Fruit fly (Drosophila melanogaster) whole organism, embryonic: Measurements from ENCODE around the gene Als2.
A peak's percentile ranks its signal among the peaks of the same experiment; 100 is the strongest.

Experiments used
- Adf1 ChIP-seq: fragments of 200-800 bp; sonication (Bioruptor generic); IDR thresholded peaks from 2 replicates; pipeline ENCODE4 v1.3.6; 2022; ENCODE audit warnings: missing biosample characterization, missing genetic modification characterization
- CG10654 ChIP-seq: fragments of 200-800 bp; sonication (Bioruptor generic); optimal IDR thresholded peaks from 2 replicates; lab custom pipeline; 2016; ENCODE audit warnings: missing biosample characterization, missing genetic modification characterization
- CG12744 ChIP-seq: fragments of 200-800 bp; sonication (Bioruptor generic); optimal IDR thresholded peaks from 2 replicates; lab custom pipeline; 2016; ENCODE audit warnings: missing biosample characterization, missing genetic modification characterization
- CG13123 ChIP-seq: fragments of 200-800 bp; sonication (Bioruptor generic); optimal IDR thresholded peaks from 2 replicates; lab custom pipeline; 2016; ENCODE audit warnings: missing biosample characterization, missing genetic modification characterization
- CG13424 ChIP-seq: fragments of 200-800 bp; sonication (Bioruptor generic); optimal IDR thresholded peaks from 2 replicates; lab custom pipeline; 2019; ENCODE audit warnings: missing biosample characterization, mild to moderate bottlenecking, missing genetic modification characterization, moderate library complexity
- CG14050 ChIP-seq: fragments of 200-800 bp; sonication (Bioruptor generic); IDR thresholded peaks from 3 replicates; pipeline ENCODE4 v1.3.6; 2022; ENCODE audit warnings: missing biosample characterization, missing genetic modification characterization
- CG15269 ChIP-seq: fragments of 200-800 bp; sonication (Bioruptor generic); optimal IDR thresholded peaks from 2 replicates; lab custom pipeline; 2018; ENCODE audit warnings: missing biosample characterization, mild to moderate bottlenecking, missing genetic modification characterization, moderate library complexity
- CG1603 ChIP-seq: fragments of 200-800 bp; sonication (Bioruptor generic); optimal IDR thresholded peaks from 2 replicates; lab custom pipeline; 2019; ENCODE audit warnings: missing biosample characterization, mild to moderate bottlenecking, missing genetic modification characterization, moderate library complexity
- CG17802 ChIP-seq: fragments of 200-800 bp; sonication (Bioruptor generic); optimal IDR thresholded peaks from 2 replicates; lab custom pipeline; 2018; ENCODE audit warnings: missing biosample characterization, mild to moderate bottlenecking, missing genetic modification characterization, moderate library complexity
- CG2875 ChIP-seq: fragments of 200-800 bp; sonication (Bioruptor generic); optimal IDR thresholded peaks from 2 replicates; lab custom pipeline; 2017; ENCODE audit warnings: missing biosample characterization, mild to moderate bottlenecking, missing genetic modification characterization, missing genetic modification reagents
- CG2889 ChIP-seq: fragments of 200-800 bp; sonication (Bioruptor generic); IDR thresholded peaks from 3 replicates; pipeline ENCODE4 v1.3.6; 2022; ENCODE audit warnings: missing biosample characterization, missing genetic modification characterization
- CG30431 ChIP-seq: fragments of 200-800 bp; sonication (Bioruptor generic); optimal IDR thresholded peaks from 2 replicates; lab custom pipeline; 2017; ENCODE audit warnings: missing biosample characterization, missing genetic modification characterization
- CG32532 ChIP-seq: fragments of 200-800 bp; sonication (Bioruptor generic); IDR thresholded peaks from 2 replicates; pipeline ENCODE4 v1.3.6; 2022; ENCODE audit warnings: missing biosample characterization, missing genetic modification characterization
- CG5953 ChIP-seq: fragments of 200-800 bp; sonication (Bioruptor generic); IDR thresholded peaks from 2 replicates; pipeline ENCODE4 v1.3.6; 2022; ENCODE audit warnings: missing biosample characterization, missing genetic modification characterization
- CG6175 ChIP-seq: fragments of 200-800 bp; sonication (Bioruptor generic); IDR thresholded peaks from 3 replicates; pipeline ENCODE4 v1.3.6; 2022; ENCODE audit warnings: missing biosample characterization, missing genetic modification characterization
- CG6765 ChIP-seq: fragments of 200-800 bp; sonication (Bioruptor generic); optimal IDR thresholded peaks from 3 replicates; lab custom pipeline; 2017; ENCODE audit warnings: missing biosample characterization, mild to moderate bottlenecking, missing genetic modification characterization
- CG7271 ChIP-seq: fragments of 200-800 bp; sonication (Bioruptor generic); optimal IDR thresholded peaks from 2 replicates; lab custom pipeline; 2018; ENCODE audit warnings: missing biosample characterization, mild to moderate bottlenecking, missing genetic modification characterization, moderate library complexity
- CG7963 ChIP-seq: fragments of 200-800 bp; sonication (Bioruptor generic); IDR thresholded peaks from 3 replicates; pipeline ENCODE4 v1.3.6; 2022; ENCODE audit warnings: missing biosample characterization, missing genetic modification characterization; ENCODE audit not compliant: partially characterized antibody
- CG7987 ChIP-seq: fragments of 200-800 bp; sonication (Bioruptor generic); optimal IDR thresholded peaks from 2 replicates; lab custom pipeline; 2018; ENCODE audit warnings: missing biosample characterization, mild to moderate bottlenecking, missing genetic modification characterization, moderate library complexity
- Dfd ChIP-seq, 2 experiments: fragments of >200 bp; optimal IDR thresholded peaks; 2 replicates each; lab custom pipeline; 2017; ENCODE audit warnings: missing biosample characterization in 2 of 2, missing genetic modification characterization in 2 of 2
- Dip2 ChIP-seq: fragments of 200-800 bp; sonication (Bioruptor generic); IDR thresholded peaks from 2 replicates; pipeline ENCODE4 v1.3.6; 2022; ENCODE audit warnings: missing biosample characterization, missing genetic modification characterization
- Dref ChIP-seq: fragments of 200-800 bp; sonication (Bioruptor generic); IDR thresholded peaks from 2 replicates; pipeline ENCODE4 v1.3.6; 2022; ENCODE audit warnings: missing biosample characterization, missing genetic modification characterization
- ERR ChIP-seq: fragments of 200-800 bp; sonication (Bioruptor generic); optimal IDR thresholded peaks from 2 replicates; lab custom pipeline; 2016; ENCODE audit warnings: missing biosample characterization, missing genetic modification characterization
- Gug ChIP-seq: fragments of 200-800 bp; sonication (Bioruptor generic); IDR thresholded peaks from 4 replicates; pipeline ENCODE4 v1.3.6; 2022; ENCODE audit warnings: missing biosample characterization, missing genetic modification characterization
- Hr78 ChIP-seq, 2 experiments: fragments of 200-800 bp in 1 of 2; fragments of >200 bp in 1 of 2; sonication (Bioruptor generic) in 1 of 2; optimal IDR thresholded peaks; 2 replicates each; lab custom pipeline; 2017 to 2019; ENCODE audit warnings: missing biosample characterization in 2 of 2, missing genetic modification characterization in 2 of 2, mild to moderate bottlenecking in 1 of 2, moderate library complexity in 1 of 2
- Mad ChIP-seq: fragments of 200-800 bp; sonication (Bioruptor generic); optimal IDR thresholded peaks from 2 replicates; lab custom pipeline; 2016; ENCODE audit warnings: missing biosample characterization, missing genetic modification characterization
- Mrtf ChIP-seq: fragments of 200-800 bp; sonication (Bioruptor generic); IDR thresholded peaks from 3 replicates; pipeline ENCODE4 v1.3.6; 2022; ENCODE audit warnings: missing biosample characterization, missing genetic modification characterization
- NFAT ChIP-seq: fragments of 200-800 bp; sonication (Bioruptor generic); IDR thresholded peaks from 2 replicates; pipeline ENCODE4 v1.3.6; 2022; ENCODE audit warnings: missing biosample characterization, missing genetic modification characterization
- TFAM ChIP-seq: fragments of 200-800 bp; sonication (Bioruptor generic); optimal IDR thresholded peaks from 2 replicates; lab custom pipeline; 2017; ENCODE audit warnings: missing biosample characterization, missing genetic modification characterization, inconsistent platforms
- Taf1 ChIP-seq: fragments of 200-800 bp; sonication (Bioruptor generic); IDR thresholded peaks from 2 replicates; pipeline ENCODE4 v1.3.6; 2022; ENCODE audit warnings: missing biosample characterization, missing genetic modification characterization
- YL-1 ChIP-seq: fragments of 200-800 bp; sonication (Bioruptor generic); optimal IDR thresholded peaks from 3 replicates; lab custom pipeline; 2017; ENCODE audit warnings: missing biosample characterization, mild to moderate bottlenecking, missing genetic modification characterization
- az2 ChIP-seq: fragments of 200-800 bp; sonication (Bioruptor generic); optimal IDR thresholded peaks from 3 replicates; lab custom pipeline; 2016; ENCODE audit warnings: missing biosample characterization, missing genetic modification characterization
- cad ChIP-seq: fragments of >200 bp; optimal IDR thresholded peaks from 2 replicates; lab custom pipeline; 2017; ENCODE audit warnings: missing biosample characterization, missing genetic modification characterization
- caup ChIP-seq: fragments of 200-800 bp; sonication (Bioruptor generic); optimal IDR thresholded peaks from 3 replicates; lab custom pipeline; 2017; ENCODE audit warnings: missing biosample characterization, mild to moderate bottlenecking, missing genetic modification characterization, moderate library complexity; ENCODE audit not compliant: severe bottlenecking
- crc ChIP-seq: fragments of 200-800 bp; sonication (Bioruptor generic); optimal IDR thresholded peaks from 2 replicates; lab custom pipeline; 2016; ENCODE audit warnings: missing biosample characterization, missing genetic modification characterization
- dm ChIP-seq: fragments of 200-800 bp; sonication (Bioruptor generic); optimal IDR thresholded peaks from 3 replicates; lab custom pipeline; 2016; ENCODE audit warnings: missing biosample characterization, missing genetic modification characterization
- dpn ChIP-seq, 2 experiments: fragments of 200-800 bp; sonication (Bioruptor generic); optimal IDR thresholded peaks; 3 replicates each; lab custom pipeline; 2016; ENCODE audit warnings: missing biosample characterization in 2 of 2, missing genetic modification characterization in 2 of 2
- exex ChIP-seq: fragments of 200-800 bp; sonication (Bioruptor generic); optimal IDR thresholded peaks from 4 replicates; lab custom pipeline; 2018; ENCODE audit warnings: missing biosample characterization, mild to moderate bottlenecking, missing genetic modification characterization, moderate library complexity
- gcm ChIP-seq: fragments of 200-800 bp; sonication (Bioruptor generic); optimal IDR thresholded peaks from 2 replicates; lab custom pipeline; 2019; ENCODE audit warnings: missing biosample characterization, mild to moderate bottlenecking, missing genetic modification characterization, moderate library complexity
- jigr1 ChIP-seq: fragments of 200-800 bp; sonication (Bioruptor generic); IDR thresholded peaks from 3 replicates; pipeline ENCODE4 v1.3.6; 2022; ENCODE audit warnings: missing biosample characterization, missing genetic modification characterization
- kay ChIP-seq: fragments of 200-800 bp; sonication (Bioruptor generic); optimal IDR thresholded peaks from 2 replicates; lab custom pipeline; 2016; ENCODE audit warnings: missing biosample characterization, missing genetic modification characterization
- ken ChIP-seq: fragments of 200-800 bp; sonication (Bioruptor generic); IDR thresholded peaks from 3 replicates; pipeline ENCODE4 v1.3.6; 2022; ENCODE audit warnings: missing biosample characterization, missing genetic modification characterization
- nerfin-1 ChIP-seq: fragments of 200-800 bp; sonication (Bioruptor generic); optimal IDR thresholded peaks from 3 replicates; lab custom pipeline; 2019; ENCODE audit warnings: missing biosample characterization, mild to moderate bottlenecking, missing genetic modification characterization, moderate library complexity
- org-1 ChIP-seq: fragments of 200-800 bp; sonication (Bioruptor generic); optimal IDR thresholded peaks from 2 replicates; lab custom pipeline; 2017; ENCODE audit warnings: missing biosample characterization, missing genetic modification characterization
- peb ChIP-seq: fragments of 200-800 bp; sonication (Bioruptor generic); IDR thresholded peaks from 2 replicates; pipeline ENCODE4 v1.3.6; 2022; ENCODE audit warnings: missing biosample characterization, missing genetic modification characterization
- psq ChIP-seq: fragments of 200-800 bp; sonication (Bioruptor generic); optimal IDR thresholded peaks from 2 replicates; lab custom pipeline; 2017; ENCODE audit warnings: missing biosample characterization, missing genetic modification characterization
- rib ChIP-seq: fragments of 200-800 bp; sonication (Bioruptor generic); IDR thresholded peaks from 2 replicates; pipeline ENCODE4 v1.3.6; 2022; ENCODE audit warnings: missing biosample characterization, missing genetic modification characterization
- salm ChIP-seq: fragments of 200-800 bp; sonication (Bioruptor generic); optimal IDR thresholded peaks from 2 replicates; lab custom pipeline; 2018; ENCODE audit warnings: missing biosample characterization, mild to moderate bottlenecking, missing genetic modification characterization
- sens ChIP-seq: fragments of 200-800 bp; sonication (Bioruptor generic); peaks from one replicate; lab custom pipeline; 2016; ENCODE audit warnings: missing biosample characterization, missing genetic modification characterization
- sim ChIP-seq: fragments of 200-800 bp; sonication (Bioruptor generic); IDR thresholded peaks from 2 replicates; pipeline ENCODE4 v1.3.6; 2022; ENCODE audit warnings: missing biosample characterization, missing genetic modification characterization
- sima ChIP-seq: fragments of 200-800 bp; sonication (Bioruptor generic); optimal IDR thresholded peaks from 2 replicates; lab custom pipeline; 2016; ENCODE audit warnings: missing biosample characterization, missing genetic modification characterization
- wek ChIP-seq: fragments of 200-800 bp; sonication (Bioruptor generic); optimal IDR thresholded peaks from 3 replicates; lab custom pipeline; 2018; ENCODE audit warnings: missing biosample characterization, mild to moderate bottlenecking, missing genetic modification characterization, moderate library complexity

The Als2 gene

dm6 chr3L:21640815-21641214 lies 38.7 kb downstream of the Als2 start, which contains the start of gene Atox1 (continued):
- TF ChIP-seq caup (GFP tag; lab: Kevin White, UChicago) (no peak), CG7987 (GFP tag; lab: Kevin White, UChicago) (peak; percentile 72), CG6175 (GFP tag; lab: Robert Waterston, UW) (0 out of 3 replicates have a peak, but pooled peaks have one; percentile 17), wek (no peak), Adf1 (GFP tag; lab: Robert Waterston, UW) (0 out of 2 replicates have a peak, but pooled peaks have one; percentile 24), sima (no peak), salm (peak; percentile 0), cad (GFP tag; lab: Kevin White, UChicago) (peak; percentile 8), CG13123 (GFP tag; lab: Kevin White, UChicago) (no peak), Gug (GFP tag; lab: Robert Waterston, UW) (peak; percentile 31; the same call in 1 of the 4 replicates), CG32532 (GFP tag; lab: Robert Waterston, UW) (no peak), crc (no peak), psq (GFP tag; lab: Kevin White, UChicago) (no peak), ken (GFP tag; lab: Robert Waterston, UW) (peak; percentile 45; the same call in 1 of the 3 replicates), Mrtf (GFP tag; lab: Robert Waterston, UW) (no peak), az2 (GFP tag; lab: Kevin White, UChicago) (no peak), CG1603 (tag; lab: Kevin White, UChicago) (peak; percentile 83), CG6765 (GFP tag; lab: Kevin White, UChicago) (peak; percentile 10), NFAT (GFP tag; lab: Robert Waterston, UW) (peak; percentile 41; the same call in 1 of the 2 replicates), kay (GFP tag; lab: Kevin White, UChicago) (no peak), CG2889 (GFP tag; lab: Robert Waterston, UW) (no peak), CG10654 (GFP tag; lab: Kevin White, UChicago) (no peak), sim (GFP tag; lab: Robert Waterston, UW) (no peak), CG7963 (GFP tag; lab: Robert Waterston, UW) (no peak), Mad (GFP tag; lab: Kevin White, UChicago) (no peak), CG2875 (GFP tag; lab: Kevin White, UChicago) (no peak), CG15269 (tag; lab: Kevin White, UChicago) (no peak), peb (GFP tag; lab: Robert Waterston, UW) (no peak), CG7271 (tag; lab: Kevin White, UChicago) (no peak), CG13424 (tag; lab: Kevin White, UChicago) (peak; percentile 15), dm (GFP tag; lab: Kevin White, UChicago) (peak; percentile 35), rib (GFP tag; lab: Robert Waterston, UW) (0 out of 2 replicates have a peak, but pooled peaks have one; percentile 36), Dfd (GFP tag; optimal IDR thresholded peaks at IDR 0.05; lab: Kevin White, UChicago) (no peak), CG30431 (no peak), org-1 (GFP tag; lab: Kevin White, UChicago) (no peak), CG14050 (GFP tag; lab: Robert Waterston, UW) (no peak), CG12744 (GFP tag; lab: Kevin White, UChicago) (no peak), nerfin-1 (no peak), exex (tag; lab: Kevin White, UChicago) (no peak), CG5953 (no peak), TFAM (no peak), Dip2 (GFP tag; lab: Robert Waterston, UW) (no peak), YL-1 (peak; percentile 53), CG17802 (no peak), sens (peak; percentile 78), Taf1 (GFP tag; lab: Robert Waterston, UW) (no peak), dpn (GFP tag; optimal IDR thresholded peaks at IDR 0.05; lab: Kevin White, UChicago) (peak; percentile 15 to 35), gcm (GFP tag; lab: Kevin White, UChicago) (peak; percentile 23), Dref (GFP tag; lab: Robert Waterston, UW) (peak; percentile 42), Hr78 (GFP tag; optimal IDR thresholded peaks at IDR 0.05; lab: Kevin White, UChicago) (no peak), ERR (GFP tag; lab: Kevin White, UChicago) (peak; percentile 46), jigr1 (GFP tag; lab: Robert Waterston, UW) (no peak)
